Fruit fly (Drosophila melanogaster) whole organism, adult: ENCODE data around the gene Dhrs4.

Experiments
- CG7045 ChIP-seq: fragments of 200-800 bp; sonication (Bioruptor generic); optimal IDR thresholded peaks from 2 replicates; lab custom pipeline; 2017; ENCODE audit warnings: missing biosample characterization, mild to moderate bottlenecking, missing genetic modification characterization
- Crg-1 ChIP-seq: fragments of 200-800 bp; sonication (Bioruptor generic); optimal IDR thresholded peaks from 2 replicates; lab custom pipeline; 2016; ENCODE audit warnings: missing biosample characterization, missing genetic modification characterization

- TF ChIP-seq Crg-1 (GFP tag; lab: Kevin White, UChicago) (no peak), CG7045 (GFP tag; lab: Kevin White, UChicago) (no peak)
Measured at dm6 chr3L:5145814-5146244, 4.4 kb upstream of the Dhrs4 start, which contains the start of the genes Fitm and AlaRS-m.
